Worm (Caenorhabditis elegans): Measurements from ENCODE around the gene F20D6.11.
A peak's percentile ranks its signal among the peaks of the same experiment; 100 is the strongest.

DNA sequence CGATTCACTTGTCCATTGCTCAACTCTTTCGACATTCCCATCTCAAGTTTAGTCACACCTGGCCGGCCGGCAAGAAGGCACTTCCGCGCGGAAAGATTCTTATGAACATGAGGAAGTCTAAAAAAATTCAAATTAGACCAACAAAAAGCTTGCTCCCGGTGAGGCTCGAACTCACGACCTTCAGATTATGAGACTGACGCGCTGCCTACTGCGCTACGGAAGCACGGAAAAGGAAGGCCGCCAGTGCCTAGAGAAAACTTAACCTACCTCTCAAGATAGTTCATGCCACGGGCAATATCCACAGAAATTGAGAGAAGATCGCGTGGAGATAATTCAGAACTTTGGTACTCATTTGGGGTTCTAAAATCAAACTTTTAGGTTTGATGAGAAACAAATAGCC lies 31.2 kb upstream of the F20D6.11 start:
- TF ChIP-seq tbx-11 (GFP tag; IDR thresholded peaks at IDR 0.05) (no peak), sea-1 (GFP tag; conservative IDR thresholded peaks at IDR 0.05) (no peak), tbx-37 (GFP tag; conservative IDR thresholded peaks at IDR 0.05) (0 out of 2 replicates have a peak, but pooled peaks have one; percentile 22), aly-1 (tag; optimal IDR thresholded peaks at IDR 0.05) (no peak), hmg-4 (GFP tag; optimal IDR thresholded peaks at IDR 0.05) (peak; percentile 19), ets-7 (tag; optimal IDR thresholded peaks at IDR 0.05) (no peak), ama-1 (optimal IDR thresholded peaks at IDR 0.05) (no peak), B0310.2 (tag; optimal IDR thresholded peaks at IDR 0.05) (no peak), F13C5.2 (tag; optimal IDR thresholded peaks at IDR 0.05) (no peak), flt-1 (GFP tag; IDR thresholded peaks at IDR 0.05) (0 out of 2 replicates have a peak, but pooled peaks have one; percentile 44)
